Fruit fly (Drosophila melanogaster): ENCODE results near the gene CG33339.

Gene CG33339

DNA sequence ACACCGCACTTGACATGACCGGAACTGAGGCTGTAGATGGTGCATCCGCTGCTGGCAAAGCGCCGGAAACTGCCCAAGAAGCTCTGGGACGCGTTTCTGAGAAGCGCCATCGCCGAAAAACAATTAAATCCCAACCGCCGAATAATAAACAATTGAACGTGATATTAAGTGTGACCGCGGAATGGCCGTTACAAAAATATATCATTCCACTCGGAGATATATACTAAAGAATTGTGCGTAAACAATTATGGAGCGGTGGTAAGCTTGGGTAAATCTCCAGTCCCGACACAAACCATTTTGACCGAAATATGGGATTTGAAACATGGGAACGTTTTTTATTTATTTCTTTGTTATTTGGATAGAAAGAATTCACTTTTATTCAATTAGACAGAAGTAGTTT lies 1.7 kb upstream of the CG33339 start, which contains the start of gene CG18528:
Gene CG18528 (minus strand): TSS at position 188 of the 400 bp plus-strand sequence.
- TF ChIP-seq Mio (GFP tag; optimal IDR thresholded peaks at IDR 0.05) (no peak), Myc (optimal IDR thresholded peaks at IDR 0.05) (peak; percentile 57)

DNA sequence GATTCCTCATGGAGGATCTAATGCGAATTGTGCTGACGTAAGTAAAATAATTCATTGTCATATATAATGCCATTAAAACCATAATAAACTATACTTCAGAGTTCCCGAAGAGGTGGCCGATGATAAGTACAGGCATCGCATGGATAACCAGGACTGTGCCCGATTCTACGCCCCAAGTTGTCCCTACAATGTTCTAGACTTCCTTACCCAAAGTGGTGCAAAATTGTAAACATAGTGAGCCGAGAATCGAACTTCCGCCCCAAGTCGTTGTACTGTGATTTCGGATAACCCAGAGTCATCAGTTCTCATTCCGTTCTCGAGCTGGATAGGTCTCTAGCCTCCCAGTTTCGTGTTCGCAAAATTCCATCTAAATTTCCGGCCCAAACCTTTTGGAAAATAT lies 1.2 kb downstream of the CG33339 start, which contains the start of gene CG33340:
Gene CG33340 (plus strand): TSS at position 301 of the 400 bp plus-strand sequence.
- TF ChIP-seq CG32264 (GFP tag; optimal IDR thresholded peaks at IDR 0.05) (no peak), Hnf4 (GFP tag; optimal IDR thresholded peaks at IDR 0.05) (no peak), Sp1 (GFP tag; optimal IDR thresholded peaks at IDR 0.05) (no peak), usp (GFP tag; optimal IDR thresholded peaks at IDR 0.05) (no peak), Rel (GFP tag; optimal IDR thresholded peaks at IDR 0.05) (no peak), Rel (tag; optimal IDR thresholded peaks at IDR 0.05) (no peak), GATAd (GFP tag; optimal IDR thresholded peaks at IDR 0.05) (no peak), ey (GFP tag; optimal IDR thresholded peaks at IDR 0.05) (no peak), tai (GFP tag; optimal IDR thresholded peaks at IDR 0.05) (no peak), Jra (GFP tag; optimal IDR thresholded peaks at IDR 0.05) (no peak), h (GFP tag; optimal IDR thresholded peaks at IDR 0.05) (no peak), rgr (GFP tag; optimal IDR thresholded peaks at IDR 0.05) (no peak), Myc (optimal IDR thresholded peaks at IDR 0.05) (no peak)

- TF ChIP-seq dsf (GFP tag; optimal IDR thresholded peaks at IDR 0.05; ENCODE audit: borderline replicate concordance) (no peak), Mio (GFP tag; optimal IDR thresholded peaks at IDR 0.05) (no peak), Hnf4 (GFP tag; optimal IDR thresholded peaks at IDR 0.05) (no peak), dmrt93B (GFP tag; optimal IDR thresholded peaks at IDR 0.05) (no peak), sv (GFP tag; optimal IDR thresholded peaks at IDR 0.05) (no peak), h (GFP tag; optimal IDR thresholded peaks at IDR 0.05) (no peak), Dif (GFP tag; optimal IDR thresholded peaks at IDR 0.05; ENCODE audit: partially characterized antibody) (no peak), Hr83 (GFP tag; optimal IDR thresholded peaks at IDR 0.05; ENCODE audit: poor library complexity, severe bottlenecking) (no peak), Jra (GFP tag; optimal IDR thresholded peaks at IDR 0.05) (no peak), Abd-B (GFP tag; optimal IDR thresholded peaks at IDR 0.05) (no peak)
These were observed 3.4 kb downstream of the CG33339 start, which contains the start of the genes CG17784 and CG13613 for dm6 chr3R:24364880-24365604. Gene CG17784, minus strand, starts transcription at chr3R:24364980. Gene CG13613, plus strand, starts transcription at chr3R:24365554.

dm6 chr3R:24367120-24367519 lies 5.5 kb downstream of the CG33339 start, which contains the start of gene CG42811:
Gene CG42811, minus strand, starts transcription at chr3R:24367220.
- no peak for TF ChIP-seq CG9705 (GFP tag; optimal IDR thresholded peaks at IDR 0.05)
- no peak for TF ChIP-seq dl (GFP tag; optimal IDR thresholded peaks at IDR 0.05; ENCODE audit: insufficient read depth in 1 of 2, partially characterized antibody in 2 of 2)
- no peak for TF ChIP-seq dsf (GFP tag; optimal IDR thresholded peaks at IDR 0.05; ENCODE audit: borderline replicate concordance)
- TF ChIP-seq Dif (GFP tag; optimal IDR thresholded peaks at IDR 0.05; ENCODE audit: partially characterized antibody) = no peak
- no peak for TF ChIP-seq rgr (GFP tag; optimal IDR thresholded peaks at IDR 0.05)
- TF ChIP-seq HLH106 (tag; optimal IDR thresholded peaks at IDR 0.05) = no peak
- no peak for TF ChIP-seq lola (GFP tag; optimal IDR thresholded peaks at IDR 0.05)
- TF ChIP-seq jim (GFP tag; optimal IDR thresholded peaks at IDR 0.05) = no peak

- TF ChIP-seq lola (GFP tag; optimal IDR thresholded peaks at IDR 0.05) (no peak), Hnf4 (GFP tag; optimal IDR thresholded peaks at IDR 0.05) (no peak), br (GFP tag; optimal IDR thresholded peaks at IDR 0.05) (no peak), dl (GFP tag; optimal IDR thresholded peaks at IDR 0.05; ENCODE audit: insufficient read depth in 1 of 2, partially characterized antibody in 2 of 2) (no peak), psq (GFP tag; optimal IDR thresholded peaks at IDR 0.05) (no peak), HLH106 (tag; optimal IDR thresholded peaks at IDR 0.05) (no peak), Hr83 (GFP tag; optimal IDR thresholded peaks at IDR 0.05; ENCODE audit: poor library complexity, severe bottlenecking) (no peak), Vsx2 (GFP tag; optimal IDR thresholded peaks at IDR 0.05; ENCODE audit: partially characterized antibody) (no peak), sage (GFP tag; optimal IDR thresholded peaks at IDR 0.05) (no peak), Hr78 (GFP tag; optimal IDR thresholded peaks at IDR 0.05) (no peak), rgr (GFP tag; optimal IDR thresholded peaks at IDR 0.05) (no peak), Abd-B (GFP tag; optimal IDR thresholded peaks at IDR 0.05) (no peak), h (GFP tag; optimal IDR thresholded peaks at IDR 0.05) (no peak), fru (GFP tag; optimal IDR thresholded peaks at IDR 0.05) (no peak), Myc (optimal IDR thresholded peaks at IDR 0.05) (no peak), CrebA (GFP tag; optimal IDR thresholded peaks at IDR 0.05; ENCODE audit: borderline replicate concordance) (no peak), Sp1 (GFP tag; optimal IDR thresholded peaks at IDR 0.05) (no peak), usp (GFP tag; optimal IDR thresholded peaks at IDR 0.05) (no peak)
These were observed 6.4 kb downstream of the CG33339 start, which contains the start of the genes CG42812 and CG33341 for dm6 chr3R:24368064-24368463. Gene CG42812, minus strand, starts transcription at chr3R:24368164. Gene CG33341, plus strand, starts transcription at chr3R:24368358.

Measured in whole organism, wandering third instar larva.